Worm (Caenorhabditis elegans): ENCODE data around the gene F52H3.6.

Gene F52H3.6

DNA sequence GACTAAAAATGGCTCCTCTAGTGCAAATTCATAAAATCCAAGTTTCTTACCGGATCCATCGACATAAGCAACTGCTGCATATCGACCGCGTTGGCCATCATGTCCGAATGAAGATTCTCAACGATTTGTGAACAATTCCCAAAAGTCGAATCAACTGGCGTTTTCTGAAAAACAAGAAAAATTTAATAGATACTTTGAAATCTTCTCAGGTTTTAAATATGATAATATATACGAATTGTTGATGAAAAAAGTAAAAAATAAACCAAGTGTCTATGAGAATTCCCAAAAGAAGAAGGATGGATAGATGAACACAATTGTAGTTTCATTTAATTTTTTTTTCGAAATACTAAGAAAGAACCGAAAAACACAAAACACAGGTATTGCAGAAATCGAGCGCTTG lies 39.6 kb upstream of the F52H3.6 start, which contains the start of gene die-1:
Gene die-1 (minus strand): TSS at position 101 of the 400 bp plus-strand sequence.
- TF ChIP-seq mdt-29 (GFP tag; IDR thresholded peaks at IDR 0.05) (no peak), attf-4 (tag; optimal IDR thresholded peaks at IDR 0.05) (no peak), Y75B8A.6 (GFP tag; IDR thresholded peaks at IDR 0.05) (no peak), lin-13 (GFP tag; optimal IDR thresholded peaks at IDR 0.05) (no peak), sdz-12 (GFP tag; optimal IDR thresholded peaks at IDR 0.05) (no peak), ceh-20 (GFP tag; IDR thresholded peaks at IDR 0.05) (no peak), nhr-102 (tag; optimal IDR thresholded peaks at IDR 0.05) (no peak), spr-3 (GFP tag; optimal IDR thresholded peaks at IDR 0.05) (no peak), snpc-1.2 (GFP tag; IDR thresholded peaks at IDR 0.05) (no peak), nhr-76 (tag; optimal IDR thresholded peaks at IDR 0.05) (no peak), lin-38 (GFP tag; IDR thresholded peaks at IDR 0.05) (no peak), ama-1 (optimal IDR thresholded peaks at IDR 0.05) (no peak), arid-1 (GFP tag; conservative IDR thresholded peaks at IDR 0.05) (no peak), madf-5 (GFP tag; IDR thresholded peaks at IDR 0.05) (no peak), ctbp-1 (GFP tag; IDR thresholded peaks at IDR 0.05) (no peak)

DNA sequence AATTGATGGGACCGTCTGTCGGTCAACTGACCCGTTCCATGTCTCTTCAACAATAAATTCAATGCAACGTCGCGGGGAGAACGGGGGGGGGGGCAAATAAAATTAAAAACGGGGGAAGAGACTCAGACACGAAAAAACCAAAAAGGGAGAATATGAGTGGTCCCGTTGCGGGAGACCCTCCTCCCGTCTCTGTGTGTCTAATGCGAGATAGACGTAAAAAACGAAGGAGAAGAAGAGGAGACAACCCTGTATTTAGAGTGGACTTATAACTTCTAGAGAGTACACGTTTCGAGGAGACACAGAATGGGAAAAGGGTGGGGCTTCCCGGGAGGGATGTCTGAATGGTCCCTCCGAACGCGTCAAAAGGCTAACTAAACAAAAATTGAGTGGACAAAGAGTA lies 37.2 kb upstream of the F52H3.6 start:
- no peak for TF ChIP-seq lin-1 (GFP tag; IDR thresholded peaks at IDR 0.05)
- TF ChIP-seq F44E2.7 (GFP tag; IDR thresholded peaks at IDR 0.05), result no peak
- no peak for TF ChIP-seq snpc-1.2 (GFP tag; IDR thresholded peaks at IDR 0.05)
- no peak for TF ChIP-seq Y75B8A.6 (GFP tag; IDR thresholded peaks at IDR 0.05)
- no peak for TF ChIP-seq nhr-48 (tag; optimal IDR thresholded peaks at IDR 0.05)
- no peak for TF ChIP-seq spr-3 (GFP tag; optimal IDR thresholded peaks at IDR 0.05)
- no peak for TF ChIP-seq unc-130 (GFP tag; optimal IDR thresholded peaks at IDR 0.05)
- TF ChIP-seq ceh-28 (tag; optimal IDR thresholded peaks at IDR 0.05), result no peak
- no peak for TF ChIP-seq T20F7.1 (GFP tag; optimal IDR thresholded peaks at IDR 0.05)
- TF ChIP-seq ceh-20 (GFP tag; IDR thresholded peaks at IDR 0.05), result no peak
- no peak for TF ChIP-seq lin-39 (tag; optimal IDR thresholded peaks at IDR 0.05)
- no peak for TF ChIP-seq fkh-10 (GFP tag; optimal IDR thresholded peaks at IDR 0.05)
- no peak for TF ChIP-seq hmg-1.1 (GFP tag; IDR thresholded peaks at IDR 0.05)
- no peak for TF ChIP-seq nhr-41 (GFP tag; IDR thresholded peaks at IDR 0.05)
- TF ChIP-seq aha-1 (tag), result no peak
- no peak for TF ChIP-seq nhr-25 (tag; optimal IDR thresholded peaks at IDR 0.05; ENCODE audit: borderline replicate concordance, insufficient read depth)
- no peak for TF ChIP-seq pha-4 (GFP tag; IDR thresholded peaks at IDR 0.05)
- no peak for TF ChIP-seq pha-4 (tag; optimal IDR thresholded peaks at IDR 0.05)
- TF ChIP-seq dpl-1 (GFP tag; optimal IDR thresholded peaks at IDR 0.05), result no peak
- TF ChIP-seq lin-29 (GFP tag; IDR thresholded peaks at IDR 0.05), result no peak

DNA sequence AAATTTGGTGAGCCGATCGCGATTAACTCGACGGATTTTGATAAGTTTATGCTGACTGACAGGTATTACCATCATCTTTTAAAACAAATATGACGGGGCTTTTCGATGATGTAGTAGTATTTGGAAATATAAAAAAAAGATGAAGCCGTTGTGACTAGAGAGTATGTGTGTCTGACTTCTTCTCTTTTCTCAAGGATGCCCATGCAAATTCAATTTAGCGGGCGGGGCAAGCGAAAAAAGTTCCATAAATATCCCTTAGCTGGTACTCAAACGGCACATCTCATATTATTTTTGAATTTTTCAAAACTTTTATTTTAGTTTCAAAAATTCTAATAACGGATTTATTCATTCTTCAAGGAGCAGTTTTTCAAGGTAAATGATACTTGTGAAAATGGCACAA lies 32.3 kb upstream of the F52H3.6 start, which contains the start of gene stg-1:
Gene stg-1 (minus strand): TSS at position 153 of the 400 bp plus-strand sequence.
- TF ChIP-seq daf-19 (GFP tag; conservative IDR thresholded peaks at IDR 0.05), result no peak
- TF ChIP-seq lin-38 (GFP tag; IDR thresholded peaks at IDR 0.05), result no peak
- TF ChIP-seq saeg-2 (GFP tag; IDR thresholded peaks at IDR 0.05), result no peak
- TF ChIP-seq ZK546.5 (tag; optimal IDR thresholded peaks at IDR 0.05), result no peak
- no peak for TF ChIP-seq ceh-62 (tag; optimal IDR thresholded peaks at IDR 0.05)
- TF ChIP-seq F44E2.7 (GFP tag; IDR thresholded peaks at IDR 0.05), result no peak
- TF ChIP-seq ces-1 (GFP tag; optimal IDR thresholded peaks at IDR 0.05), result no peak
- TF ChIP-seq ctbp-1 (GFP tag; IDR thresholded peaks at IDR 0.05), result no peak

DNA sequence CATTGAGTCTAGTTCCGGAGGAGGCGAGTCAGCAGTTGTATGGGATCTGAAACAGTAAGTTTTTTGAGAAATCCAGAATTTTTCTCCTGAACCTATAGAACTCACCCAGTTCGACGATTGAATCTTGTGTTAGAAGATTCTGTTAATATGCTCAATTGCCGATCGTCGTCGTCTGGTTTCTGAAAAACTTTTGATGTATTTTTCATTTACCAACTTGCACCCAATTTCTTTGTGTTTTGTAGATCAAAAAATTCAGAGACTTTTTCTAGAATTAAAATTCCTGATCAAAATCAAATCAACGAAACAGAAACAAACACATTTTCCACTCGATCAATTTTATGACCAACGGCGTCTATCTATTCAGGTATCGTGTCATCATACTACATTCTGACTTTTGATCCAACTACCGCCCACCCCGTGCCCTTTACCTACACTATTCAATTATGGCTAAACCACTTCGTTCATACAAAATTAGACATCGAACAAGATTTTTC lies 28.4 kb upstream of the F52H3.6 start, which contains the start of gene C18D1.2:
Gene C18D1.2 (plus strand): TSS at position 444 of the 494 bp plus-strand sequence.
- no peak for TF ChIP-seq zip-2 (tag; optimal IDR thresholded peaks at IDR 0.05)
- no peak for TF ChIP-seq lir-3 (tag; optimal IDR thresholded peaks at IDR 0.05)
- TF ChIP-seq ama-1 (optimal IDR thresholded peaks at IDR 0.05), result no peak
- TF ChIP-seq ctbp-1 (GFP tag; IDR thresholded peaks at IDR 0.05), result no peak
- no peak for TF ChIP-seq madf-5 (GFP tag; IDR thresholded peaks at IDR 0.05)
- no peak for TF ChIP-seq jun-1 (tag; optimal IDR thresholded peaks at IDR 0.05)
- no peak for TF ChIP-seq nhr-48 (tag; optimal IDR thresholded peaks at IDR 0.05)
- no peak for TF ChIP-seq fkh-10 (GFP tag; optimal IDR thresholded peaks at IDR 0.05)
- no peak for TF ChIP-seq nhr-41 (GFP tag; IDR thresholded peaks at IDR 0.05)
- TF ChIP-seq dve-1 (tag; optimal IDR thresholded peaks at IDR 0.05; ENCODE audit: insufficient read depth), result no peak
- TF ChIP-seq mep-1 (tag; optimal IDR thresholded peaks at IDR 0.05), result no peak
- no peak for TF ChIP-seq nhr-102 (tag; optimal IDR thresholded peaks at IDR 0.05)
- TF ChIP-seq hif-1 (tag; optimal IDR thresholded peaks at IDR 0.05), result no peak
- no peak for TF ChIP-seq nhr-111 (GFP tag; optimal IDR thresholded peaks at IDR 0.05)
- no peak for TF ChIP-seq Y48G9A.11 (GFP tag; IDR thresholded peaks at IDR 0.05)
- TF ChIP-seq F44E2.7 (GFP tag; IDR thresholded peaks at IDR 0.05), result no peak
- TF ChIP-seq F49E8.2 (tag; optimal IDR thresholded peaks at IDR 0.05; ENCODE audit: borderline replicate concordance), result no peak
- no peak for TF ChIP-seq daf-19 (GFP tag; conservative IDR thresholded peaks at IDR 0.05)
- no peak for TF ChIP-seq ces-1 (GFP tag; optimal IDR thresholded peaks at IDR 0.05)
